Fruit fly (Drosophila melanogaster): ENCODE results near the gene CG17075.

The CG17075 gene

dm6 chr2L:286421-286820 is 19.1 kb upstream of the CG17075 start (continued):
- peak; percentile 63 for TF ChIP-seq unpg (GFP tag; optimal IDR thresholded peaks at IDR 0.05)
- no peak for TF ChIP-seq hbn (GFP tag; IDR thresholded peaks at IDR 0.05; ENCODE audit: partially characterized antibody)
- no peak for TF ChIP-seq Lim3 (GFP tag; IDR thresholded peaks at IDR 0.05)
- peak; percentile 26 for TF ChIP-seq phol (tag; optimal IDR thresholded peaks at IDR 0.05)
- peak; percentile 22 for TF ChIP-seq MESR4 (GFP tag; optimal IDR thresholded peaks at IDR 0.05)
- TF ChIP-seq tap (tag; optimal IDR thresholded peaks at IDR 0.05) = peak; percentile 54
- peak; percentile 53 for TF ChIP-seq dm (GFP tag; optimal IDR thresholded peaks at IDR 0.05)
- TF ChIP-seq CG10274 (GFP tag; optimal IDR thresholded peaks at IDR 0.05) = no peak
- TF ChIP-seq CG13624 (GFP tag; optimal IDR thresholded peaks at IDR 0.05) = peak; percentile 67

dm6 chr2L:285596-286023 is 18.3 kb upstream of the CG17075 start:
- TF ChIP-seq CG7839 (tag; optimal IDR thresholded peaks at IDR 0.05) = peak; percentile 53
- 0 out of 2 replicates have a peak, but pooled peaks have one; percentile 35 for TF ChIP-seq CG17328 (GFP tag; IDR thresholded peaks at IDR 0.05)
- no peak for TF ChIP-seq esg (GFP tag; conservative IDR thresholded peaks at IDR 0.05)
- no peak for TF ChIP-seq CG8765 (GFP tag; IDR thresholded peaks at IDR 0.05)
- TF ChIP-seq BEAF-32 (GFP tag; optimal IDR thresholded peaks at IDR 0.05) = peak; percentile 31
- TF ChIP-seq C15 (GFP tag; IDR thresholded peaks at IDR 0.05) = no peak
- TF ChIP-seq mam (GFP tag; optimal IDR thresholded peaks at IDR 0.05) = peak; percentile 42
- TF ChIP-seq nom (GFP tag; optimal IDR thresholded peaks at IDR 0.05) = peak; percentile 28
- TF ChIP-seq ase (GFP tag; IDR thresholded peaks at IDR 0.05) = no peak
- TF ChIP-seq CG8388 (GFP tag; optimal IDR thresholded peaks at IDR 0.05) = peak; percentile 31
- peak; percentile 55 for TF ChIP-seq CG30020 (tag; optimal IDR thresholded peaks at IDR 0.05)
- peak; percentile 26 for TF ChIP-seq btn (GFP tag; optimal IDR thresholded peaks at IDR 0.05)
- TF ChIP-seq CG12942 (GFP tag; optimal IDR thresholded peaks at IDR 0.05) = no peak
- peak; percentile 13 for TF ChIP-seq jumu (GFP tag; optimal IDR thresholded peaks at IDR 0.05)
- no peak for TF ChIP-seq CG2202 (tag; optimal IDR thresholded peaks at IDR 0.05)
- peak; percentile 28 for TF ChIP-seq CG6254 (GFP tag; optimal IDR thresholded peaks at IDR 0.05)
- TF ChIP-seq sob (GFP tag; IDR thresholded peaks at IDR 0.05) = peak; percentile 65; the same call in 1 of the 2 replicates
- no peak; the same call in 1 of the 2 replicates for TF ChIP-seq sna (GFP tag; IDR thresholded peaks at IDR 0.05; ENCODE audit: partially characterized antibody)
- TF ChIP-seq CG16813 (GFP tag; IDR thresholded peaks at IDR 0.05; ENCODE audit: partially characterized antibody) = no peak
- peak; percentile 19 for TF ChIP-seq Chrac-16 (GFP tag; optimal IDR thresholded peaks at IDR 0.05)
- peak; percentile 1 for TF ChIP-seq pnt (GFP tag; optimal IDR thresholded peaks at IDR 0.05)
- TF ChIP-seq chinmo (GFP tag; IDR thresholded peaks at IDR 0.05; ENCODE audit: partially characterized antibody) = peak; percentile 5; the same call in 1 of the 4 replicates
- no peak for TF ChIP-seq cad (GFP tag; optimal IDR thresholded peaks at IDR 0.05)
- peak; percentile 21 for TF ChIP-seq fu2 (GFP tag; optimal IDR thresholded peaks at IDR 0.05)
- TF ChIP-seq CG7357 (GFP tag; IDR thresholded peaks at IDR 0.05) = no peak
- peak; percentile 58; the same call in 1 of the 3 replicates for TF ChIP-seq CG34422 (GFP tag; IDR thresholded peaks at IDR 0.05)
- TF ChIP-seq h (optimal IDR thresholded peaks at IDR 0.05) = no peak
- peak; percentile 13 for TF ChIP-seq CG18619 (GFP tag; optimal IDR thresholded peaks at IDR 0.05)
- peak; percentile 16 for TF ChIP-seq NC2β (GFP tag; optimal IDR thresholded peaks at IDR 0.05)
- peak; percentile 26; the same call in 1 of the 3 replicates for TF ChIP-seq CG34224 (GFP tag; IDR thresholded peaks at IDR 0.05; ENCODE audit: partially characterized antibody)
- peak; percentile 41; the same call in 1 of the 2 replicates for TF ChIP-seq CG13287 (GFP tag; IDR thresholded peaks at IDR 0.05; ENCODE audit: partially characterized antibody)
- TF ChIP-seq CG15601 (tag; optimal IDR thresholded peaks at IDR 0.05) = peak; percentile 46
- peak; percentile 55 for TF ChIP-seq HHEX (GFP tag; optimal IDR thresholded peaks at IDR 0.05)
- TF ChIP-seq odd (GFP tag; optimal IDR thresholded peaks at IDR 0.05) = peak; percentile 43
- peak; percentile 1 for TF ChIP-seq oc (tag; optimal IDR thresholded peaks at IDR 0.05)
- TF ChIP-seq CG3838 (GFP tag; optimal IDR thresholded peaks at IDR 0.05) = no peak
- peak; percentile 41 for TF ChIP-seq Blimp-1 (GFP tag; optimal IDR thresholded peaks at IDR 0.05)
- no peak for TF ChIP-seq Optix (GFP tag; IDR thresholded peaks at IDR 0.05)
- no peak for TF ChIP-seq hb (GFP tag; IDR thresholded peaks at IDR 0.05; ENCODE audit: partially characterized antibody)
- no peak for TF ChIP-seq B-H1 (GFP tag; IDR thresholded peaks at IDR 0.05)
